Fruit fly (Drosophila melanogaster) whole organism, pupa: ENCODE measurements around the gene CG5194.

ENCODE experiments used
- CG10348 ChIP-seq: fragments of 200-800 bp; sonication (Bioruptor generic); IDR thresholded peaks from 2 replicates; pipeline ENCODE4 v1.3.6; 2022; ENCODE audit warnings: missing biosample characterization, missing genetic modification characterization
- CG12605 ChIP-seq: fragments of 200-800 bp; sonication (Bioruptor generic); IDR thresholded peaks from 2 replicates; pipeline ENCODE4 v1.3.6; 2022; ENCODE audit warnings: missing biosample characterization, missing genetic modification characterization
- CG13204 ChIP-seq: fragments of 200-800 bp; sonication (Bioruptor generic); optimal IDR thresholded peaks from 2 replicates; lab custom pipeline; 2018; ENCODE audit warnings: missing biosample characterization, mild to moderate bottlenecking, missing genetic modification characterization, moderate library complexity
- CG14655 ChIP-seq: fragments of 200-800 bp; sonication (Bioruptor generic); optimal IDR thresholded peaks from 3 replicates; lab custom pipeline; 2017; ENCODE audit warnings: mild to moderate bottlenecking, missing biosample characterization, missing genetic modification reagents, missing genetic modification characterization
- CG15710 ChIP-seq: fragments of 200-800 bp; sonication (Bioruptor generic); optimal IDR thresholded peaks from 2 replicates; lab custom pipeline; 2018; ENCODE audit warnings: missing biosample characterization, mild to moderate bottlenecking, missing genetic modification characterization, moderate library complexity
- CG17806 ChIP-seq: fragments of 200-800 bp; sonication (Bioruptor generic); optimal IDR thresholded peaks from 2 replicates; lab custom pipeline; 2018; ENCODE audit warnings: missing biosample characterization, mild to moderate bottlenecking, missing genetic modification characterization, moderate library complexity
- CG32121 ChIP-seq: fragments of 200-800 bp; sonication (Bioruptor generic); IDR thresholded peaks from 2 replicates; pipeline ENCODE4 v1.3.6; 2022; ENCODE audit warnings: missing biosample characterization, missing genetic modification characterization
- CG34367 ChIP-seq: fragments of 200-800 bp; sonication (Bioruptor generic); optimal IDR thresholded peaks from 2 replicates; lab custom pipeline; 2018; ENCODE audit warnings: missing biosample characterization, mild to moderate bottlenecking, missing genetic modification characterization
- CG4496 ChIP-seq: fragments of 200-800 bp; sonication (Bioruptor generic); IDR thresholded peaks from 3 replicates; pipeline ENCODE4 v1.3.6; 2022; ENCODE audit warnings: missing biosample characterization, missing genetic modification characterization
- CG8159 ChIP-seq: fragments of 200-800 bp; sonication (Bioruptor generic); optimal IDR thresholded peaks from 3 replicates; lab custom pipeline; 2018; ENCODE audit warnings: missing biosample characterization, mild to moderate bottlenecking, missing genetic modification characterization, moderate library complexity
- CG8301 ChIP-seq: fragments of 200-800 bp; sonication (Bioruptor generic); optimal IDR thresholded peaks from 2 replicates; lab custom pipeline; 2018; ENCODE audit warnings: missing biosample characterization, mild to moderate bottlenecking, missing genetic modification characterization
- CG9948 ChIP-seq: fragments of 200-800 bp; sonication (Bioruptor generic); optimal IDR thresholded peaks from 2 replicates; lab custom pipeline; 2018; ENCODE audit warnings: missing biosample characterization, mild to moderate bottlenecking, missing genetic modification characterization, moderate library complexity
- D1 ChIP-seq: fragments of 200-800 bp; sonication (Bioruptor generic); optimal IDR thresholded peaks from 2 replicates; lab custom pipeline; 2018; ENCODE audit warnings: missing biosample characterization, mild to moderate bottlenecking, missing genetic modification characterization, moderate library complexity
- EcR ChIP-seq: fragments of 200-800 bp; sonication (Bioruptor generic); optimal IDR thresholded peaks from 3 replicates; lab custom pipeline; 2019; ENCODE audit warnings: missing biosample characterization, missing genetic modification characterization, mild to moderate bottlenecking, moderate library complexity, missing genetic modification reagents
- Ets98B ChIP-seq: fragments of 200-800 bp; sonication (Bioruptor generic); IDR thresholded peaks from 2 replicates; pipeline ENCODE4 v1.3.6; 2022; ENCODE audit warnings: missing biosample characterization, missing genetic modification characterization
- Pif1A ChIP-seq: fragments of 200-800 bp; sonication (Bioruptor generic); optimal IDR thresholded peaks from 3 replicates; lab custom pipeline; 2016; ENCODE audit warnings: missing biosample characterization, missing genetic modification characterization
- Pif1B ChIP-seq: fragments of 200-800 bp; sonication (Bioruptor generic); optimal IDR thresholded peaks from 3 replicates; lab custom pipeline; 2016; ENCODE audit warnings: missing biosample characterization, missing genetic modification characterization
- Snoo ChIP-seq: fragments of 200-800 bp; sonication (Bioruptor generic); optimal IDR thresholded peaks from 3 replicates; lab custom pipeline; 2017; ENCODE audit warnings: missing biosample characterization, mild to moderate bottlenecking, missing genetic modification characterization, inconsistent platforms
- fd96Ca ChIP-seq: fragments of 200-800 bp; sonication (Bioruptor generic); IDR thresholded peaks from 3 replicates; pipeline ENCODE4 v1.3.6; 2022; ENCODE audit warnings: missing biosample characterization, missing genetic modification characterization
- gl ChIP-seq: fragments of 200-800 bp; sonication (Bioruptor generic); optimal IDR thresholded peaks from 2 replicates; lab custom pipeline; 2018; ENCODE audit warnings: missing biosample characterization, mild to moderate bottlenecking, missing genetic modification characterization
- rn ChIP-seq: fragments of 200-800 bp; sonication (Bioruptor generic); IDR thresholded peaks from 2 replicates; pipeline ENCODE4 v1.3.6; 2022; ENCODE audit warnings: missing biosample characterization, missing genetic modification characterization

CG5194 gene

dm6 chr3L:9028057-9028456, 18.4 kb upstream of the CG5194 start:
- TF ChIP-seq CG9948 (tag; lab: Kevin White, UChicago), result no peak
- TF ChIP-seq Pif1A (GFP tag; lab: Kevin White, UChicago), result no peak
- TF ChIP-seq CG13204, result no peak
- TF ChIP-seq CG32121 (GFP tag; lab: Robert Waterston, UW), result no peak
- no peak for TF ChIP-seq CG8301
- no peak for TF ChIP-seq CG8159 (tag; lab: Kevin White, UChicago)
- TF ChIP-seq, all 21 proteins: peak for 0

DNA sequence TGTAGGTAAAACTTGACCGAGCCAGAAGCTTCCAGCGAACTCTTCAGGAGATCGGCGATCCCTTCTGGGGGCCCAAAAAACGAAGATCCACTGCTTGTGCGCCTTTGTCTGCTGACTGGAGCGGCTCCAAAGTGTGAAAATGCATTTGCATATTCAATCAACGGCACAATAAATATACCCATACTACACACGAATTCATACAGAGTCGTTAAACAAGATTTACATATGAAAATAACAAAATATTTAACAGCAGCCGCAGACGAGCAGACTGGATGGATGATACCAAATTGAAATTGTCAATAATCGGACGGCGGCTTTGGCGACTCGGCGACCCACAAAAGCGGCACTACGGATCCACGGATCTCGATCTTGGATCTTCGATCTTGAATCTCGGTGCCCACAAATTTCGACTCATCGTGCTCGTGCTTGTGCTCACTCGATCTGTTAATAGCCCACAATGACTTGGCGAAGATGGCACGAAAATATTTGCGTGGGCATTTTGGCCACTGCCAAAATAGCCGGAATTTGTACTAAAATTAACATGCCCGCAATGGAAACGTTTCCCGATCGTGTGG, 17.6 kb upstream of the CG5194 start:
- TF ChIP-seq CG12605 (no peak), CG32121 (GFP tag; lab: Robert Waterston, UW) (no peak), CG4496 (no peak), Pif1B (GFP tag; lab: Kevin White, UChicago) (no peak), CG17806 (tag; lab: Kevin White, UChicago) (no peak), CG34367 (tag; lab: Kevin White, UChicago) (no peak), gl (tag; lab: Kevin White, UChicago) (no peak), Snoo (tag; lab: Kevin White, UChicago) (no peak), CG13204 (no peak), fd96Ca (GFP tag; lab: Robert Waterston, UW) (no peak), CG8301 (no peak), EcR (GFP tag; lab: Kevin White, UChicago) (no peak)

dm6 chr3L:9026568-9026967, 16.9 kb upstream of the CG5194 start:
- TF ChIP-seq CG14655 (no peak), fd96Ca (GFP tag; lab: Robert Waterston, UW) (no peak)

DNA sequence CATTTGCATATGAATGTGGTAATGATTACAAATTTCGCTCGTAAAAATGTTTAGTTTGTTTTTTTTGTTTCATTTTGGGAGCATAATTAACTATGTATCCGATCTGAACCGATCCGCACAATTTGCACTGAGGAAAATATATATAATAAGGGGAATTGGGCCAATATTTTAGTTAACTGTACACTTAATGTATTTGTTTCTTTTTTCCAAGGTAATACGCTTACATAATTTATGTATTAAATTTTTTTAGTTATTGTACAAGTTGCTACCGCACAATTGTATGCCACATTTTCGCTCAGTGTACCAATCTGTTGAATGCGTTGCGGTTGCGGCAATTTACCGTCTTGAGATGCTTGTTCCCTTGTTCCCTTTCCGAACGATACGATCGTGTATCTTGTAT, 16.0 kb upstream of the CG5194 start:
- TF ChIP-seq CG4496 (no peak), Ets98B (GFP tag; lab: Robert Waterston, UW) (no peak), CG8301 (no peak), gl (tag; lab: Kevin White, UChicago) (no peak), CG10348 (GFP tag; lab: Robert Waterston, UW) (no peak), CG15710 (tag; lab: Kevin White, UChicago) (peak; percentile 23), EcR (GFP tag; lab: Kevin White, UChicago) (no peak), CG13204 (no peak), Snoo (tag; lab: Kevin White, UChicago) (no peak), CG34367 (tag; lab: Kevin White, UChicago) (no peak), CG8159 (tag; lab: Kevin White, UChicago) (peak; percentile 44), Pif1A (GFP tag; lab: Kevin White, UChicago) (peak; percentile 20), CG12605 (no peak), rn (GFP tag; lab: Robert Waterston, UW) (no peak), CG17806 (tag; lab: Kevin White, UChicago) (peak; percentile 23)
- TF ChIP-seq, all 21 proteins: peak for 4

DNA sequence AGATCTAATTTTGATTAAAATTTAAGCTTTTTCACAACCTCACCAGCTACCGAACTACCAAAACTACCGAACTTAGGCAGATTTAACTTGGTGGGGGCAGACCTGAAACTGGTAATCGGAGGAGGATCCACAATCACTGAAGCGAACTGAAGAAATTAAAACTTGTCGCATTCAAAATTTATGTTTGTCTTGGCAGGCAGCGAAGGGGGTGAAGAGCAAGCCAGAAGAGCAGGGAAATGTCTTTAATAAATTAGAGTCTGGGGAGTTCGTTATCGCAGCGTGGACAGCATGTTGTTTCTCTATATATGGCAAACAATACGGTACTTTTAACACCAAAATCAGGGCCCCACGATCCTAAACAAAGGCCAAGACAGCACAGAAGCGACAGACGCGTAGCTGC, 15.5 kb upstream of the CG5194 start:
- TF ChIP-seq CG17806 (tag; lab: Kevin White, UChicago) (no peak), EcR (GFP tag; lab: Kevin White, UChicago) (no peak), CG13204 (no peak), CG14655 (no peak), fd96Ca (GFP tag; lab: Robert Waterston, UW) (no peak)

dm6 chr3L:9024741-9025140, 15.1 kb upstream of the CG5194 start:
- TF ChIP-seq CG4496 (no peak), Pif1A (GFP tag; lab: Kevin White, UChicago) (no peak), gl (tag; lab: Kevin White, UChicago) (no peak), CG13204 (no peak), CG32121 (GFP tag; lab: Robert Waterston, UW) (no peak), CG34367 (tag; lab: Kevin White, UChicago) (no peak), Pif1B (GFP tag; lab: Kevin White, UChicago) (no peak)

- TF ChIP-seq rn (GFP tag; lab: Robert Waterston, UW) (no peak), CG32121 (GFP tag; lab: Robert Waterston, UW) (no peak), CG14655 (peak; percentile 39), CG9948 (tag; lab: Kevin White, UChicago) (no peak), Pif1A (GFP tag; lab: Kevin White, UChicago) (no peak), Snoo (tag; lab: Kevin White, UChicago) (no peak), CG8159 (tag; lab: Kevin White, UChicago) (no peak), CG34367 (tag; lab: Kevin White, UChicago) (peak; percentile 1), EcR (GFP tag; lab: Kevin White, UChicago) (no peak), D1 (tag; lab: Kevin White, UChicago) (no peak), Pif1B (GFP tag; lab: Kevin White, UChicago) (no peak)
- TF ChIP-seq, all 21 proteins: peak for 2
Observed at dm6 chr3L:9023627-9024026, 14.0 kb upstream of the CG5194 start.
